Worm (Caenorhabditis elegans) whole organism, L4 larva: ENCODE data around the gene F13H10.3.

Source experiments
- D1046.2 ChIP-seq: fragments of 200-800 bp; sonication (Bioruptor generic); IDR thresholded peaks from 2 replicates; pipeline ENCODE4 v1.3.6; 2022; ENCODE audit warnings: missing genetic modification characterization, missing compliant biosample characterization
- F10B5.3 ChIP-seq: sonication (generic microtip); optimal IDR thresholded peaks from 2 replicates; lab custom pipeline; 2016; ENCODE audit warnings: mild to moderate bottlenecking, missing genetic modification characterization, missing compliant biosample characterization
- F44E2.7 ChIP-seq: fragments of 200-800 bp; sonication (Bioruptor generic); IDR thresholded peaks from 2 replicates; pipeline ENCODE4 v2.1.2; 2022; ENCODE audit warnings: missing genetic modification characterization, missing compliant biosample characterization
- T26A8.4 ChIP-seq: fragments of 200-800 bp; sonication (Bioruptor generic); IDR thresholded peaks from 2 replicates; pipeline ENCODE4 v1.3.6; 2022; ENCODE audit warnings: missing genetic modification characterization, missing compliant biosample characterization
- Y48G9A.11 ChIP-seq: fragments of 200-800 bp; sonication (Bioruptor generic); IDR thresholded peaks from 2 replicates; pipeline ENCODE4 v1.3.6; 2022; ENCODE audit warnings: missing genetic modification reagents, missing genetic modification characterization, missing compliant biosample characterization
- Y75B8A.6 ChIP-seq: fragments of 200-800 bp; sonication (Bioruptor generic); IDR thresholded peaks from 2 replicates; pipeline ENCODE4 v1.3.6; 2022; ENCODE audit warnings: missing genetic modification reagents, missing genetic modification characterization, missing compliant biosample characterization
- ZK546.5 ChIP-seq, 2 experiments: sonication (generic microtip); optimal IDR thresholded peaks; 2 replicates each; lab custom pipeline; 2017; ENCODE audit warnings: missing biosample characterization in 2 of 2, missing genetic modification characterization in 2 of 2
- aha-1 ChIP-seq: fragments of 150-350 bp; peaks from one replicate; lab custom pipeline; 2014; ENCODE audit warnings: missing biosample characterization, missing genetic modification characterization
- aly-2 ChIP-seq: sonication (generic microtip); optimal IDR thresholded peaks from 2 replicates; lab custom pipeline; 2018; ENCODE audit warnings: missing biosample characterization, missing genetic modification characterization
- ama-1 ChIP-seq: fragments of 150-350 bp; optimal IDR thresholded peaks from 2 replicates; lab custom pipeline; 2014; ENCODE audit warnings: inconsistent platforms, mixed read lengths
- attf-4 ChIP-seq: sonication (generic microtip); optimal IDR thresholded peaks from 3 replicates; lab custom pipeline; 2017; ENCODE audit warnings: missing biosample characterization, missing genetic modification characterization
- ceh-20 ChIP-seq: fragments of 200-800 bp; sonication (Bioruptor generic); IDR thresholded peaks from 2 replicates; pipeline ENCODE4 v1.3.6; 2022; ENCODE audit warnings: missing genetic modification reagents, missing genetic modification characterization, missing compliant biosample characterization
- ceh-62 ChIP-seq: sonication (generic microtip); optimal IDR thresholded peaks from 2 replicates; lab custom pipeline; 2017; ENCODE audit warnings: missing biosample characterization, missing genetic modification characterization
- ceh-82 ChIP-seq: sonication (generic microtip); optimal IDR thresholded peaks from 2 replicates; lab custom pipeline; 2017; ENCODE audit warnings: missing biosample characterization, missing genetic modification characterization
- cey-2 ChIP-seq: sonication (generic microtip); optimal IDR thresholded peaks from 3 replicates; lab custom pipeline; 2017; ENCODE audit warnings: missing genetic modification characterization, mild to moderate bottlenecking, missing compliant biosample characterization, antibody characterized with exemption, borderline replicate concordance; ENCODE audit not compliant: insufficient read depth
- daf-12 ChIP-seq: fragments of 150-350 bp; optimal IDR thresholded peaks from 2 replicates; lab custom pipeline; 2014; ENCODE audit warnings: missing biosample characterization, missing genetic modification reagents, missing genetic modification characterization
- daf-19 ChIP-seq: fragments of 200-800 bp; sonication (Bioruptor generic); conservative IDR thresholded peaks from 2 replicates; pipeline ENCODE4 v1.3.6; 2022; ENCODE audit warnings: missing genetic modification characterization, missing compliant biosample characterization
- dve-1 ChIP-seq: sonication (generic microtip); optimal IDR thresholded peaks from 2 replicates; lab custom pipeline; 2017; ENCODE audit warnings: antibody characterized with exemption, mild to moderate bottlenecking, missing genetic modification characterization, missing compliant biosample characterization; ENCODE audit not compliant: insufficient read depth
- hif-1 ChIP-seq, 2 experiments: sonication (generic microtip); optimal IDR thresholded peaks; 2 replicates each; lab custom pipeline; 2016 to 2017; ENCODE audit warnings: missing compliant biosample characterization in 2 of 2, missing genetic modification characterization in 2 of 2, missing genetic modification reagents in 2 of 2, missing genotype in 2 of 2, mild to moderate bottlenecking in 1 of 2
- hmg-1.1 ChIP-seq: fragments of 200-800 bp; sonication (Bioruptor generic); IDR thresholded peaks from 2 replicates; pipeline ENCODE4 v1.3.6; 2022; ENCODE audit warnings: missing genetic modification reagents, missing genetic modification characterization, missing compliant biosample characterization
- lim-7 ChIP-seq: fragments of 200-800 bp; sonication (Bioruptor generic); IDR thresholded peaks from 2 replicates; pipeline ENCODE4 v1.3.6; 2022; ENCODE audit warnings: missing genetic modification characterization, missing compliant biosample characterization
- lin-13 ChIP-seq: fragments of 150-350 bp; optimal IDR thresholded peaks from 2 replicates; lab custom pipeline; 2014; ENCODE audit warnings: missing biosample characterization, missing genetic modification reagents, missing genetic modification characterization
- lin-29 ChIP-seq: fragments of 200-800 bp; sonication (Bioruptor generic); IDR thresholded peaks from 2 replicates; pipeline ENCODE4 v1.3.6; 2022; ENCODE audit warnings: missing genetic modification reagents, missing genetic modification characterization, missing compliant biosample characterization
- madf-5 ChIP-seq, 2 experiments: fragments of 200-800 bp; sonication (Bioruptor generic); IDR thresholded peaks; 2 replicates each; pipeline ENCODE4 v1.3.6; 2022; ENCODE audit warnings: missing compliant biosample characterization in 2 of 2, missing genetic modification characterization in 2 of 2
- madf-9 ChIP-seq: fragments of 200-800 bp; sonication (Bioruptor generic); conservative IDR thresholded peaks from 2 replicates; pipeline ENCODE4 v1.3.6; 2022; ENCODE audit warnings: missing genetic modification reagents, missing genetic modification characterization, missing compliant biosample characterization
- mes-2 ChIP-seq: sonication (generic microtip); optimal IDR thresholded peaks from 2 replicates; lab custom pipeline; 2016; ENCODE audit warnings: missing genotype, mild to moderate bottlenecking, missing genetic modification characterization, missing compliant biosample characterization; ENCODE audit not compliant: poor library complexity, severe bottlenecking
- mxl-2 ChIP-seq: fragments of 200-800 bp; sonication (Bioruptor generic); conservative IDR thresholded peaks from 2 replicates; pipeline ENCODE4 v1.3.6; 2022; ENCODE audit warnings: missing genetic modification reagents, missing genetic modification characterization, missing compliant biosample characterization
- mxl-3 ChIP-seq: fragments of 200-800 bp; sonication (Bioruptor generic); optimal IDR thresholded peaks from 2 replicates; lab custom pipeline; 2018; ENCODE audit warnings: mild to moderate bottlenecking, missing genetic modification characterization, missing compliant biosample characterization
- nhr-11 ChIP-seq: fragments of 150-350 bp; optimal IDR thresholded peaks from 2 replicates; lab custom pipeline; 2014; ENCODE audit warnings: missing biosample characterization, missing genetic modification characterization
- nhr-111 ChIP-seq: fragments of 200-800 bp; sonication (Bioruptor generic); optimal IDR thresholded peaks from 2 replicates; lab custom pipeline; 2018; ENCODE audit warnings: mild to moderate bottlenecking, missing genetic modification characterization, missing compliant biosample characterization
- nhr-28 ChIP-seq: fragments of 150-350 bp; optimal IDR thresholded peaks from 2 replicates; lab custom pipeline; 2014; ENCODE audit warnings: missing biosample characterization, missing genetic modification characterization
- nhr-41 ChIP-seq: fragments of 200-800 bp; sonication (Bioruptor generic); IDR thresholded peaks from 2 replicates; pipeline ENCODE4 v1.3.6; 2022; ENCODE audit warnings: missing genetic modification reagents, missing genetic modification characterization, missing compliant biosample characterization
- nhr-42 ChIP-seq: fragments of 200-800 bp; sonication (Bioruptor generic); IDR thresholded peaks from 2 replicates; pipeline ENCODE4 v1.3.6; 2022; ENCODE audit warnings: missing genetic modification characterization, missing compliant biosample characterization
- nhr-48 ChIP-seq: sonication (generic microtip); optimal IDR thresholded peaks from 2 replicates; lab custom pipeline; 2016; ENCODE audit warnings: mild to moderate bottlenecking, missing genetic modification characterization, missing compliant biosample characterization
- nhr-77 ChIP-seq: fragments of 150-350 bp; optimal IDR thresholded peaks from 2 replicates; lab custom pipeline; 2014; ENCODE audit warnings: missing biosample characterization, missing genetic modification characterization
- php-3 ChIP-seq: fragments of 200-800 bp; sonication (Bioruptor generic); IDR thresholded peaks from 2 replicates; pipeline ENCODE4 v1.3.6; 2022; ENCODE audit warnings: missing genetic modification reagents, missing genetic modification characterization, missing compliant biosample characterization
- pqm-1 ChIP-seq: sonication (generic microtip); optimal IDR thresholded peaks from 2 replicates; lab custom pipeline; 2017; ENCODE audit warnings: missing biosample characterization, missing genetic modification characterization
- rbr-2 ChIP-seq: sonication (generic microtip); optimal IDR thresholded peaks from 2 replicates; lab custom pipeline; 2016; ENCODE audit warnings: missing genotype, missing genetic modification characterization, missing compliant biosample characterization
- sdz-12 ChIP-seq: fragments of 200-800 bp; sonication (Bioruptor generic); optimal IDR thresholded peaks from 2 replicates; lab custom pipeline; 2018; ENCODE audit warnings: mild to moderate bottlenecking, missing genetic modification characterization, missing compliant biosample characterization
- set-16 ChIP-seq: fragments of 200-800 bp; sonication (Bioruptor generic); IDR thresholded peaks from 2 replicates; pipeline ENCODE4 v1.3.6; 2022; ENCODE audit warnings: missing genetic modification reagents, missing genetic modification characterization, missing compliant biosample characterization
- snpc-1.2 ChIP-seq: fragments of 200-800 bp; sonication (Bioruptor generic); IDR thresholded peaks from 2 replicates; pipeline ENCODE4 v1.3.6; 2022; ENCODE audit warnings: missing genetic modification reagents, missing genetic modification characterization, missing compliant biosample characterization
- snpc-4 ChIP-seq: fragments of 150-350 bp; optimal IDR thresholded peaks from 2 replicates; lab custom pipeline; 2014; ENCODE audit warnings: missing biosample characterization, missing genetic modification characterization
- spr-1 ChIP-seq: sonication (generic microtip); optimal IDR thresholded peaks from 2 replicates; lab custom pipeline; 2016; ENCODE audit warnings: mild to moderate bottlenecking, missing genetic modification characterization, missing compliant biosample characterization
- tra-1 ChIP-seq: fragments of 200-800 bp; sonication (Bioruptor generic); IDR thresholded peaks from 2 replicates; pipeline ENCODE4 v1.3.6; 2022; ENCODE audit warnings: missing genetic modification reagents, missing genetic modification characterization, missing compliant biosample characterization
- zfp-3 ChIP-seq: fragments of 200-800 bp; sonication (Bioruptor generic); conservative IDR thresholded peaks from 2 replicates; pipeline ENCODE4 v1.3.6; 2022; ENCODE audit warnings: missing genetic modification reagents, missing genetic modification characterization, missing compliant biosample characterization
- zip-2 ChIP-seq: fragments of 150-350 bp; optimal IDR thresholded peaks from 2 replicates; lab custom pipeline; 2014; ENCODE audit warnings: missing biosample characterization, missing genetic modification characterization
- ztf-11 ChIP-seq: fragments of 150-350 bp; optimal IDR thresholded peaks from 2 replicates; lab custom pipeline; 2014; ENCODE audit warnings: missing biosample characterization, missing genetic modification characterization
- ztf-7 ChIP-seq: fragments of 150-350 bp; optimal IDR thresholded peaks from 2 replicates; lab custom pipeline; 2014; ENCODE audit warnings: missing biosample characterization, missing genetic modification characterization

The F13H10.3 gene

ce11 chrIV:11021512-11022268 lies 5.9 kb upstream of the F13H10.3 start, which contains the start of gene mogs-1 (continued):
- TF ChIP-seq madf-9 (GFP tag; lab: Robert Waterston, UW): no peak
- TF ChIP-seq spr-1 (tag; lab: Kevin White, UChicago): no peak
- TF ChIP-seq pqm-1 (tag; lab: Kevin White, UChicago): no peak
- 0 out of 2 replicates have a peak, but pooled peaks have one; percentile 36 for TF ChIP-seq nhr-42 (GFP tag; lab: Robert Waterston, UW)
- TF ChIP-seq daf-19: no peak
- TF ChIP-seq zfp-3 (GFP tag; lab: Robert Waterston, UW): 0 out of 2 replicates have a peak, but pooled peaks have one; percentile 31
- no peak for TF ChIP-seq cey-2 (tag; lab: Kevin White, UChicago)
- no peak for TF ChIP-seq lin-13
- TF ChIP-seq madf-5 (GFP tag; IDR thresholded peaks at IDR 0.05; lab: Robert Waterston, UW): no peak
- TF ChIP-seq ceh-62 (tag; lab: Kevin White, UChicago): no peak
- TF ChIP-seq nhr-11 (tag; lab: Kevin White, UChicago): no peak
- peak; percentile 24 for TF ChIP-seq nhr-48 (tag; lab: Kevin White, UChicago)
- peak; percentile 70 for TF ChIP-seq aha-1 (tag; lab: Kevin White, UChicago)
- no peak for TF ChIP-seq hif-1 (tag; optimal IDR thresholded peaks at IDR 0.05; lab: Kevin White, UChicago)
- no peak for TF ChIP-seq nhr-111 (GFP tag; lab: Kevin White, UChicago)
- no peak for TF ChIP-seq F10B5.3 (tag; lab: Kevin White, UChicago)
- no peak for TF ChIP-seq ztf-7 (tag; lab: Kevin White, UChicago)
- TF ChIP-seq lin-29 (GFP tag; lab: Robert Waterston, UW): no peak
- no peak for TF ChIP-seq snpc-4
- TF ChIP-seq php-3: no peak
- TF ChIP-seq set-16: no peak
- TF ChIP-seq hmg-1.1: no peak
- 0 out of 2 replicates have a peak, but pooled peaks have one; percentile 21 for TF ChIP-seq Y48G9A.11 (GFP tag; lab: Robert Waterston, UW)
- TF ChIP-seq snpc-1.2: no peak
- no peak for TF ChIP-seq Y75B8A.6 (GFP tag; lab: Robert Waterston, UW)
- TF ChIP-seq T26A8.4 (GFP tag; lab: Robert Waterston, UW): no peak
- peak; percentile 1 for TF ChIP-seq nhr-77 (tag; lab: Kevin White, UChicago)
- TF ChIP-seq tra-1 (GFP tag; lab: Robert Waterston, UW): 0 out of 2 replicates have a peak, but pooled peaks have one; percentile 5
- TF ChIP-seq ztf-11 (tag; lab: Kevin White, UChicago): no peak

- TF ChIP-seq nhr-28 (tag; lab: Kevin White, UChicago): peak; percentile 69
- TF ChIP-seq ceh-82 (tag; lab: Kevin White, UChicago): no peak
- no peak for TF ChIP-seq hif-1 (tag; optimal IDR thresholded peaks at IDR 0.05; lab: Kevin White, UChicago)
- no peak for TF ChIP-seq lin-29 (GFP tag; lab: Robert Waterston, UW)
- TF ChIP-seq aha-1 (tag; lab: Kevin White, UChicago): no peak
- TF ChIP-seq pqm-1 (tag; lab: Kevin White, UChicago): peak; percentile 58
- TF ChIP-seq attf-4: no peak
- no peak for TF ChIP-seq daf-12 (tag; lab: Kevin White, UChicago)
- no peak for TF ChIP-seq ama-1
- peak; percentile 66 for TF ChIP-seq dve-1 (tag; lab: Kevin White, UChicago)
- TF ChIP-seq snpc-1.2: no peak
- TF ChIP-seq aly-2: no peak
- no peak for TF ChIP-seq snpc-4
- TF ChIP-seq D1046.2 (GFP tag; lab: Robert Waterston, UW): no peak
- TF ChIP-seq mxl-3 (GFP tag; lab: Kevin White, UChicago): peak; percentile 7
- no peak for TF ChIP-seq nhr-41 (GFP tag; lab: Robert Waterston, UW)
- no peak for TF ChIP-seq F44E2.7 (GFP tag; lab: Robert Waterston, UW)
- no peak for TF ChIP-seq rbr-2
- no peak for TF ChIP-seq sdz-12 (GFP tag; lab: Kevin White, UChicago)
- TF ChIP-seq mxl-2 (GFP tag; lab: Robert Waterston, UW): no peak
- no peak for TF ChIP-seq cey-2 (tag; lab: Kevin White, UChicago)
- TF ChIP-seq ZK546.5 (tag; optimal IDR thresholded peaks at IDR 0.05; lab: Kevin White, UChicago): no peak
- TF ChIP-seq mes-2 (tag; lab: Kevin White, UChicago): peak; percentile 32
- no peak for TF ChIP-seq set-16
- no peak for TF ChIP-seq Y48G9A.11 (GFP tag; lab: Robert Waterston, UW)
- no peak for TF ChIP-seq lim-7
- no peak for TF ChIP-seq zip-2 (tag; lab: Kevin White, UChicago)
- no peak for TF ChIP-seq ceh-20 (GFP tag; lab: Robert Waterston, UW)
- no peak for TF ChIP-seq nhr-42 (GFP tag; lab: Robert Waterston, UW)
Observed at ce11 chrIV:11019962-11020550, 4.3 kb upstream of the F13H10.3 start, which contains the start of gene F13H10.8. TSS of gene F13H10.8 (plus strand) at chrIV:11020517.
